Worm (Caenorhabditis elegans) whole organism, mixed stage, embryonic: ENCODE measurements around the gene F13A7.11.

ENCODE experiments used
- ceh-39 ChIP-seq: fragments of 150-350 bp; optimal IDR thresholded peaks from 2 replicates; lab custom pipeline; 2014; ENCODE audit warnings: missing biosample characterization, missing genetic modification characterization
- drap-1 ChIP-seq: fragments of 200-800 bp; sonication (Bioruptor generic); optimal IDR thresholded peaks from 3 replicates; lab custom pipeline; 2018; ENCODE audit warnings: mild to moderate bottlenecking, missing genetic modification characterization, missing compliant biosample characterization
- elt-3 ChIP-seq: fragments of 150-350 bp; optimal IDR thresholded peaks from 2 replicates; lab custom pipeline; 2014; ENCODE audit warnings: missing biosample characterization, missing genetic modification characterization
- flh-1 ChIP-seq: fragments of 200-800 bp; sonication (Bioruptor generic); optimal IDR thresholded peaks from 2 replicates; lab custom pipeline; 2018; ENCODE audit warnings: mild to moderate bottlenecking, missing genetic modification characterization, moderate library complexity, missing compliant biosample characterization
- ham-2 ChIP-seq: fragments of 200-800 bp; sonication (Bioruptor generic); optimal IDR thresholded peaks from 2 replicates; lab custom pipeline; 2018; ENCODE audit warnings: mild to moderate bottlenecking, missing genetic modification characterization, missing compliant biosample characterization
- hlh-1 ChIP-seq: fragments of 150-350 bp; optimal IDR thresholded peaks from 2 replicates; lab custom pipeline; 2014; ENCODE audit warnings: missing biosample characterization, missing genetic modification reagents, missing genetic modification characterization
- lin-13 ChIP-seq: fragments of 150-350 bp; optimal IDR thresholded peaks from 2 replicates; lab custom pipeline; 2014; ENCODE audit warnings: missing biosample characterization, missing genetic modification characterization
- mep-1 ChIP-seq: fragments of 150-350 bp; optimal IDR thresholded peaks from 2 replicates; lab custom pipeline; 2017; ENCODE audit warnings: missing biosample characterization, missing genetic modification reagents, missing genetic modification characterization, inconsistent platforms
- mls-2 ChIP-seq: sonication (generic microtip); optimal IDR thresholded peaks from 2 replicates; lab custom pipeline; 2016; ENCODE audit warnings: mild to moderate bottlenecking, missing genetic modification characterization, moderate library complexity, missing compliant biosample characterization
- nhr-2 ChIP-seq: fragments of 150-350 bp; optimal IDR thresholded peaks from 2 replicates; lab custom pipeline; 2014; ENCODE audit warnings: missing biosample characterization, missing genetic modification characterization
- nhr-237 ChIP-seq: fragments of 150-350 bp; optimal IDR thresholded peaks from 2 replicates; lab custom pipeline; 2014; ENCODE audit warnings: missing biosample characterization, missing genetic modification characterization
- nhr-28 ChIP-seq: fragments of 150-350 bp; optimal IDR thresholded peaks from 2 replicates; lab custom pipeline; 2014; ENCODE audit warnings: missing biosample characterization, missing genetic modification characterization
- nhr-76 ChIP-seq: sonication (generic microtip); optimal IDR thresholded peaks from 2 replicates; lab custom pipeline; 2017; ENCODE audit warnings: missing biosample characterization, missing genetic modification characterization
- pha-4 ChIP-seq: fragments of 150-350 bp; optimal IDR thresholded peaks from 2 replicates; lab custom pipeline; 2018; ENCODE audit warnings: missing biosample characterization, missing genetic modification reagents, missing genetic modification characterization
- unc-120 ChIP-seq: sonication (generic microtip); optimal IDR thresholded peaks from 2 replicates; lab custom pipeline; 2017; ENCODE audit warnings: missing genetic modification characterization, missing compliant biosample characterization; ENCODE audit not compliant: poor library complexity, severe bottlenecking
- unc-39 ChIP-seq: fragments of 150-350 bp; optimal IDR thresholded peaks from 2 replicates; lab custom pipeline; 2014; ENCODE audit warnings: missing biosample characterization, missing genetic modification characterization
- zip-8 ChIP-seq: fragments of 150-350 bp; optimal IDR thresholded peaks from 2 replicates; lab custom pipeline; 2014; ENCODE audit warnings: missing biosample characterization, missing genetic modification characterization

F13A7.11 gene

ce11 chrV:16346406-16347108, 48.5 kb downstream of the F13A7.11 start, which contains the start of the genes W08G11.5 and W08G11.1:
Gene W08G11.5, minus strand, starts transcription at chrV:16346506.
Gene W08G11.1, plus strand, starts transcription at chrV:16347058.
- TF ChIP-seq flh-1 (GFP tag; lab: Kevin White, UChicago) (no peak), zip-8 (no peak), elt-3 (no peak), nhr-2 (tag; lab: Kevin White, UChicago) (no peak), mls-2 (tag; lab: Kevin White, UChicago) (no peak), unc-120 (tag; lab: Kevin White, UChicago) (no peak), unc-39 (tag; lab: Kevin White, UChicago) (no peak), ceh-39 (tag; lab: Kevin White, UChicago) (no peak), drap-1 (GFP tag; lab: Kevin White, UChicago) (no peak), hlh-1 (no peak), pha-4 (tag; lab: Kevin White, UChicago) (no peak), mep-1 (tag; lab: Kevin White, UChicago) (no peak), lin-13 (tag; lab: Kevin White, UChicago) (no peak), nhr-76 (tag; lab: Kevin White, UChicago) (no peak), nhr-28 (tag; lab: Kevin White, UChicago) (no peak), nhr-237 (no peak), ham-2 (GFP tag; lab: Kevin White, UChicago) (no peak)
